Worm (Caenorhabditis elegans): ENCODE measurements around the gene T01B10.5.

DNA sequence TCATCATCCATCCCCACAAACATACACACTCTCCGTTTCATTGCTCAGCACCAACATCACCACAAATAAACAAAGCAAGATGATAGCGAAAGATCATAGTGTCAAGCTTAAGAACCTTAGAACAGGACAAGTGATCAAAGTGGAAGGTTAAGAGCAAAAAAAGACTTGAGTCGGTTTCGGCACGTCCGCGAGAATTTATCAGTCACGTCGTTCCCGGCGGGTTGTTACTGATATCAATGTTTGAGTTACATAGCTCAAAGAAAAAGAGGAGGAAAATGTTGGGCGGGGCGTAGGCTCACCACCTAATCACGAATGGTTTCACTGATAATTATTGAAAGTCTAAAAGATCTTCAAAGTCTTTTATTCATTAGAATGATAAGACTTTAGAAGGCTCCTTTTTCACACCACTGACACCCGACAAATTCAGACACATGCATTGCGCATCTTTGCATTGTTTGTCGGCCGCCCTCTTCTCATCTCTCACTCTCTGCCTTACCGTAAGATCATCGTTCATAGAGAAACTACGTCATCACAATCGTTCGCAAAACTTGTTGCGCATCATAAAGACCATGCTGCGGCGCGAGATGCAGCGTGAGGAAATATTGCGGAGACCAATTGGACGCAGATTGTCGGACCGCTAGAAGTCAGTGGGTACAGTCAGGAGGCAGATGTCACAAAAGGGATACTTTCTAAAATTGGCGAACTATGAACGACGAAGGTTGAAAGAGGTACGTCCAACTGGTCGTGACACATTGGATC, 17.9 kb upstream of the T01B10.5 start:
- TF ChIP-seq him-1 (tag; optimal IDR thresholded peaks at IDR 0.05) (no peak), dao-5 (tag; optimal IDR thresholded peaks at IDR 0.05) (no peak)

All from whole organism, L4/young adult.